Fruit fly (Drosophila melanogaster): ENCODE measurements around the gene Gr94a.

dm6 chr3R:23051639-23052125, at the start of gene Gr94a:
- TF ChIP-seq CG8478 (optimal IDR thresholded peaks at IDR 0.05) = no peak
- TF ChIP-seq CTCF (optimal IDR thresholded peaks at IDR 0.05) = no peak
